Fruit fly (Drosophila melanogaster): ENCODE measurements around the gene Pop1.
A peak's percentile ranks its signal among the peaks of the same experiment; 100 is the strongest.

Gene Pop1

DNA sequence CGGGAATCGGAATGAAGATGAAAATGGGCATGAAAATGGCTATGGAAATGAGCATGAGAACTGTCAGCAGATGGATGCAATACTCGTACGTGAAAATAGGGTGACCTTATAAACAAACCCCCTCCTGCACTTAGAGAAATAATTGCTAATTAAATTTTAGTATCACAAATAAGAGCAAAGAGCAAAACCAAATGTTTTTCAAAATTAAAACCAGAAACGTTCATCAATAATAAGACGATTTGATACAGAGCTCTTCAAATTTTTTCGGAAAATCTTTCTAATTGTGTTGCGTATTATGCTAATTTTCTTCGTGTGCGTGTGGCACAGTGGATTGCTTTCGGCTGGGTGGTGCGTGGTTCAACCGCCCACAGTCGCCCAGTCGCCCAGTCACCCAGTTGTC, 23.8 kb downstream of the Pop1 start (continued):
- TF ChIP-seq Dref (GFP tag; IDR thresholded peaks at IDR 0.05) (no peak), Hey (tag; optimal IDR thresholded peaks at IDR 0.05) (no peak), slou (GFP tag; optimal IDR thresholded peaks at IDR 0.05) (no peak), CG31365 (tag; optimal IDR thresholded peaks at IDR 0.05) (no peak), CG14014 (GFP tag; IDR thresholded peaks at IDR 0.05) (no peak), CG10979 (tag; optimal IDR thresholded peaks at IDR 0.05) (peak; percentile 61), CG15514 (GFP tag; optimal IDR thresholded peaks at IDR 0.05) (no peak), otp (GFP tag; IDR thresholded peaks at IDR 0.05) (no peak), CG3281 (GFP tag; optimal IDR thresholded peaks at IDR 0.05) (no peak), br (optimal IDR thresholded peaks at IDR 0.05) (no peak), CG5245 (GFP tag; optimal IDR thresholded peaks at IDR 0.05) (no peak), esg (GFP tag; conservative IDR thresholded peaks at IDR 0.05) (no peak), Adf1 (GFP tag; IDR thresholded peaks at IDR 0.05) (no peak), Dad (GFP tag; optimal IDR thresholded peaks at IDR 0.05) (no peak), Taf1 (GFP tag; IDR thresholded peaks at IDR 0.05) (no peak), bcd (GFP tag; optimal IDR thresholded peaks at IDR 0.05) (no peak), ATbp (GFP tag; optimal IDR thresholded peaks at IDR 0.05) (peak; percentile 11), CG17802 (tag; optimal IDR thresholded peaks at IDR 0.05) (no peak), fu2 (GFP tag; optimal IDR thresholded peaks at IDR 0.05) (no peak), CG10565 (GFP tag; optimal IDR thresholded peaks at IDR 0.05) (no peak), CG13123 (GFP tag; optimal IDR thresholded peaks at IDR 0.05) (no peak), CG13296 (GFP tag; optimal IDR thresholded peaks at IDR 0.05) (no peak), CG7745 (tag; optimal IDR thresholded peaks at IDR 0.05) (no peak), wek (GFP tag; optimal IDR thresholded peaks at IDR 0.05) (no peak), wor (GFP tag; IDR thresholded peaks at IDR 0.05) (no peak), CG4730 (GFP tag; IDR thresholded peaks at IDR 0.05) (no peak), Opbp (GFP tag; IDR thresholded peaks at IDR 0.05; ENCODE audit: partially characterized antibody) (no peak), CG12769 (tag; optimal IDR thresholded peaks at IDR 0.05) (no peak), ftz-f1 (GFP tag; optimal IDR thresholded peaks at IDR 0.05) (no peak), peb (GFP tag; IDR thresholded peaks at IDR 0.05) (no peak), knrl (GFP tag; IDR thresholded peaks at IDR 0.05; ENCODE audit: partially characterized antibody) (no peak), CG1602 (GFP tag; optimal IDR thresholded peaks at IDR 0.05) (no peak), jing (GFP tag; optimal IDR thresholded peaks at IDR 0.05) (no peak), lilli (GFP tag; optimal IDR thresholded peaks at IDR 0.05) (no peak), Hmx (GFP tag; optimal IDR thresholded peaks at IDR 0.05) (no peak), CG15479 (GFP tag; optimal IDR thresholded peaks at IDR 0.05) (no peak), Gsc (GFP tag; IDR thresholded peaks at IDR 0.05) (no peak), chinmo (GFP tag; IDR thresholded peaks at IDR 0.05; ENCODE audit: partially characterized antibody) (no peak), kay (GFP tag; optimal IDR thresholded peaks at IDR 0.05) (no peak), CG17829 (tag; optimal IDR thresholded peaks at IDR 0.05) (no peak), Aef1 (GFP tag; IDR thresholded peaks at IDR 0.05) (no peak), phol (tag; optimal IDR thresholded peaks at IDR 0.05) (peak; percentile 51), wdn (GFP tag; IDR thresholded peaks at IDR 0.05) (no peak), CG17361 (GFP tag; IDR thresholded peaks at IDR 0.05) (no peak), Deaf1 (tag; optimal IDR thresholded peaks at IDR 0.05) (peak; percentile 7), CG14441 (GFP tag; IDR thresholded peaks at IDR 0.05) (no peak), ato (GFP tag; IDR thresholded peaks at IDR 0.05; ENCODE audit: partially characterized antibody) (no peak), PHDP (tag; optimal IDR thresholded peaks at IDR 0.05) (peak; percentile 16), CG4707 (GFP tag; optimal IDR thresholded peaks at IDR 0.05) (no peak), HLH4C (GFP tag; IDR thresholded peaks at IDR 0.05; ENCODE audit: partially characterized antibody) (no peak), NC2α (GFP tag; optimal IDR thresholded peaks at IDR 0.05) (no peak), CG1792 (GFP tag; optimal IDR thresholded peaks at IDR 0.05) (no peak), twi (tag; optimal IDR thresholded peaks at IDR 0.05) (no peak)
